Worm (Caenorhabditis elegans) whole organism, L3 larva: Measurements from ENCODE around the gene C34F11.2.

Experiments
- ZK546.5 ChIP-seq: sonication (generic microtip); optimal IDR thresholded peaks from 2 replicates; lab custom pipeline; 2017; ENCODE audit warnings: missing biosample characterization, missing genetic modification characterization
- aly-2 ChIP-seq: fragments of 150-350 bp; optimal IDR thresholded peaks from 2 replicates; lab custom pipeline; 2014; ENCODE audit warnings: missing biosample characterization, missing genetic modification characterization
- egl-27 ChIP-seq: sonication (generic microtip); optimal IDR thresholded peaks from 4 replicates; lab custom pipeline; 2017; ENCODE audit warnings: missing biosample characterization, missing genetic modification reagents, missing genetic modification characterization
- lin-39 ChIP-seq: fragments of 150-350 bp; optimal IDR thresholded peaks from 2 replicates; lab custom pipeline; 2018; ENCODE audit warnings: missing biosample characterization, missing genetic modification reagents, missing genetic modification characterization
- nfya-1 ChIP-seq: sonication (generic microtip); optimal IDR thresholded peaks from 2 replicates; lab custom pipeline; 2017; ENCODE audit warnings: missing genetic modification characterization, mild to moderate bottlenecking, missing compliant biosample characterization, antibody characterized with exemption, moderate library complexity; ENCODE audit not compliant: insufficient read depth
- nhr-11 ChIP-seq: fragments of 150-350 bp; optimal IDR thresholded peaks from 2 replicates; lab custom pipeline; 2014; ENCODE audit warnings: missing biosample characterization, missing genetic modification characterization
- nhr-23 ChIP-seq: fragments of 150-350 bp; optimal IDR thresholded peaks from 2 replicates; lab custom pipeline; 2014; ENCODE audit warnings: missing biosample characterization, missing genetic modification reagents, missing genetic modification characterization
- nhr-237 ChIP-seq: fragments of 150-350 bp; optimal IDR thresholded peaks from 2 replicates; lab custom pipeline; 2014; ENCODE audit warnings: missing biosample characterization, missing genetic modification characterization
- nhr-28 ChIP-seq: fragments of 150-350 bp; optimal IDR thresholded peaks from 2 replicates; lab custom pipeline; 2014; ENCODE audit warnings: missing biosample characterization, missing genetic modification characterization
- pqm-1 ChIP-seq: fragments of 150-350 bp; optimal IDR thresholded peaks from 2 replicates; lab custom pipeline; 2017; ENCODE audit warnings: missing biosample characterization, missing genetic modification characterization, inconsistent platforms
- snpc-4 ChIP-seq: fragments of 150-350 bp; optimal IDR thresholded peaks from 2 replicates; lab custom pipeline; 2014; ENCODE audit warnings: missing biosample characterization, missing genetic modification characterization
- ztf-11 ChIP-seq: fragments of 150-350 bp; optimal IDR thresholded peaks from 2 replicates; lab custom pipeline; 2014; ENCODE audit warnings: missing biosample characterization, missing genetic modification characterization
- ztf-4 ChIP-seq: fragments of 150-350 bp; optimal IDR thresholded peaks from 2 replicates; lab custom pipeline; 2014; ENCODE audit warnings: missing biosample characterization, missing genetic modification characterization

DNA sequence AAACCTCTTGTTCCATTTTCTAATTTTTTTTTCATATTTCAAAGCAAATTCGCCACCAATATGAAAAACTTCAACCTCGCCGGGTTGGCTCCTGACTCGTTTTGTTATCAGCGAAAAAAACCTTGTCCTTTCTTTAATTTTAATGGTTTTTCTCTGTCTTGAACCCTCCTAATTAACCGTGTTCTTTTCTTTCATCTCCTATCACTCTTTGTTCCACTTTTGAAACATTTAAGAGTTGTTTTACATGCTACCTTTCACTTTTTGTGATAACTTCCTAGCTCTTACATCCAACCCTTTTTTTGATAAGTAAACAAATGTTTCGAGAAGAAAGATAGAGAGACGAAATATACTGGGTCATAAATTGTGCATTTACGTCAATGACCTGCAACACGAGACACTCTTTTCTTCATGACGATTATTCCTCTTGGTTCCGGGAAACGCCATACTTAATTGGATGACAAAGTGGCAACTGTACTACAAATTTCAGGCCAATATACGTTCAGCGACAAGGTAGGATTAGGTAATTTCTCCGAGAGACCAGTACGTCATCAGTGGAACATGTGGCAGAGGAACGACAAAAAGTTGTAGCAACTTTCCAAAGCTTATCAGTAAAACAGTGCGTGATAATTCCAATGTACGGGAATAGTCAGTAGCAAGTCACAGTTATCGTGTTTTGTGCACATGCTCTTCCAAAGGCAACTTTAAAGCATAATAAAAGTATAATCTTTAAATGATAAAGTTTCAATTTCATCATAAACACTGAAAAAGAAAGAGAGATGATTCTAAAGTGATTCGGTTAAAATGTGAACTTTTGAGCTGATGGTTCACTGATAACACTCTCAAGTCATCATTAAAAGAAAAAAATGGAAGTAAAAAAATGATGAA is 27.2 kb upstream of the C34F11.2 start:
- TF ChIP-seq nfya-1 (tag; lab: Kevin White, UChicago), result no peak
- no peak for TF ChIP-seq nhr-23 (tag; lab: Kevin White, UChicago)
- TF ChIP-seq aly-2 (tag; lab: Kevin White, UChicago), result no peak
- no peak for TF ChIP-seq nhr-28
- TF ChIP-seq ZK546.5 (tag; lab: Kevin White, UChicago), result no peak
- TF ChIP-seq snpc-4 (tag; lab: Kevin White, UChicago), result no peak
- TF ChIP-seq lin-39, result no peak
- TF ChIP-seq pqm-1 (tag; lab: Kevin White, UChicago), result peak; percentile 87
- TF ChIP-seq egl-27, result no peak
- TF ChIP-seq ztf-11 (tag; lab: Kevin White, UChicago), result no peak
- TF ChIP-seq ztf-4 (tag; lab: Kevin White, UChicago), result no peak
- no peak for TF ChIP-seq nhr-237 (tag; lab: Kevin White, UChicago)
- no peak for TF ChIP-seq nhr-11 (tag; lab: Kevin White, UChicago)
